Worm (Caenorhabditis elegans) whole organism, early embryonic: Measurements from ENCODE around the gene C06C3.12.

Experiments
- B0310.2 ChIP-seq: sonication (generic microtip); optimal IDR thresholded peaks from 2 replicates; lab custom pipeline; 2016; ENCODE audit warnings: mild to moderate bottlenecking, missing genetic modification characterization, missing compliant biosample characterization
- F13C5.2 ChIP-seq: sonication (generic microtip); optimal IDR thresholded peaks from 2 replicates; lab custom pipeline; 2017; ENCODE audit warnings: mild to moderate bottlenecking, missing genetic modification characterization, inconsistent platforms, missing compliant biosample characterization
- aly-1 ChIP-seq: sonication (generic microtip); optimal IDR thresholded peaks from 2 replicates; lab custom pipeline; 2016; ENCODE audit warnings: missing genetic modification characterization, missing compliant biosample characterization
- ama-1 ChIP-seq: fragments of 150-350 bp; optimal IDR thresholded peaks from 2 replicates; lab custom pipeline; 2014
- ceh-13 ChIP-seq: fragments of 200-800 bp; sonication (Bioruptor generic); optimal IDR thresholded peaks from 2 replicates; lab custom pipeline; 2018; ENCODE audit warnings: mild to moderate bottlenecking, missing genetic modification characterization, missing compliant biosample characterization
- ceh-36 ChIP-seq: sonication (generic microtip); optimal IDR thresholded peaks from 2 replicates; lab custom pipeline; 2016; ENCODE audit warnings: missing genetic modification characterization, inconsistent platforms, missing compliant biosample characterization
- flt-1 ChIP-seq: fragments of 200-800 bp; sonication (Bioruptor generic); IDR thresholded peaks from 2 replicates; pipeline ENCODE4 v1.3.6; 2022; ENCODE audit warnings: missing genetic modification characterization, missing compliant biosample characterization
- hmbx-1 ChIP-seq: sonication (generic microtip); optimal IDR thresholded peaks from 2 replicates; lab custom pipeline; 2016; ENCODE audit warnings: mild to moderate bottlenecking, missing genetic modification characterization, missing compliant biosample characterization
- hnd-1 ChIP-seq: sonication (generic microtip); optimal IDR thresholded peaks from 2 replicates; lab custom pipeline; 2016; ENCODE audit warnings: missing genetic modification characterization, missing compliant biosample characterization
- pes-1 ChIP-seq: fragments of 200-800 bp; sonication (Bioruptor generic); IDR thresholded peaks from 2 replicates; pipeline ENCODE4 v1.3.6; 2022; ENCODE audit warnings: missing genetic modification reagents, missing genetic modification characterization, missing compliant biosample characterization
- scrt-1 ChIP-seq: fragments of 200-800 bp; sonication (Bioruptor generic); IDR thresholded peaks from 2 replicates; pipeline ENCODE4 v1.3.6; 2022; ENCODE audit warnings: missing genetic modification characterization, missing compliant biosample characterization
- sea-1 ChIP-seq: fragments of 200-800 bp; sonication (Bioruptor generic); conservative IDR thresholded peaks from 2 replicates; pipeline ENCODE4 v1.3.6; 2022; ENCODE audit warnings: missing genetic modification characterization, missing compliant biosample characterization
- tbx-11 ChIP-seq: fragments of 200-800 bp; sonication (Bioruptor generic); IDR thresholded peaks from 2 replicates; pipeline ENCODE4 v1.3.6; 2022; ENCODE audit warnings: missing genetic modification characterization, missing compliant biosample characterization
- tra-4 ChIP-seq: sonication (generic microtip); optimal IDR thresholded peaks from 2 replicates; lab custom pipeline; 2017; ENCODE audit warnings: missing genetic modification characterization, missing compliant biosample characterization

- TF ChIP-seq ceh-36 (tag; lab: Kevin White, UChicago) (no peak), tbx-11 (GFP tag; lab: Robert Waterston, UW) (no peak), ama-1 (lab: Kevin White, UChicago) (no peak), flt-1 (GFP tag; lab: Robert Waterston, UW) (no peak), tra-4 (no peak), hmbx-1 (tag; lab: Kevin White, UChicago) (no peak), F13C5.2 (tag; lab: Kevin White, UChicago) (no peak), B0310.2 (tag; lab: Kevin White, UChicago) (no peak), hnd-1 (tag; lab: Kevin White, UChicago) (no peak), pes-1 (GFP tag; lab: Robert Waterston, UW) (no peak), scrt-1 (GFP tag; lab: Robert Waterston, UW) (no peak), aly-1 (tag; lab: Kevin White, UChicago) (no peak), ceh-13 (GFP tag; lab: Kevin White, UChicago) (no peak), sea-1 (no peak)
These were observed 16.7 kb upstream of the C06C3.12 start, which contains the start of gene mel-11 for ce11 chrII:9358230-9358629.
